Worm (Caenorhabditis elegans): Measurements from ENCODE around the gene F56D6.6.
A peak's percentile ranks its signal among the peaks of the same experiment; 100 is the strongest.

Gene F56D6.6

DNA sequence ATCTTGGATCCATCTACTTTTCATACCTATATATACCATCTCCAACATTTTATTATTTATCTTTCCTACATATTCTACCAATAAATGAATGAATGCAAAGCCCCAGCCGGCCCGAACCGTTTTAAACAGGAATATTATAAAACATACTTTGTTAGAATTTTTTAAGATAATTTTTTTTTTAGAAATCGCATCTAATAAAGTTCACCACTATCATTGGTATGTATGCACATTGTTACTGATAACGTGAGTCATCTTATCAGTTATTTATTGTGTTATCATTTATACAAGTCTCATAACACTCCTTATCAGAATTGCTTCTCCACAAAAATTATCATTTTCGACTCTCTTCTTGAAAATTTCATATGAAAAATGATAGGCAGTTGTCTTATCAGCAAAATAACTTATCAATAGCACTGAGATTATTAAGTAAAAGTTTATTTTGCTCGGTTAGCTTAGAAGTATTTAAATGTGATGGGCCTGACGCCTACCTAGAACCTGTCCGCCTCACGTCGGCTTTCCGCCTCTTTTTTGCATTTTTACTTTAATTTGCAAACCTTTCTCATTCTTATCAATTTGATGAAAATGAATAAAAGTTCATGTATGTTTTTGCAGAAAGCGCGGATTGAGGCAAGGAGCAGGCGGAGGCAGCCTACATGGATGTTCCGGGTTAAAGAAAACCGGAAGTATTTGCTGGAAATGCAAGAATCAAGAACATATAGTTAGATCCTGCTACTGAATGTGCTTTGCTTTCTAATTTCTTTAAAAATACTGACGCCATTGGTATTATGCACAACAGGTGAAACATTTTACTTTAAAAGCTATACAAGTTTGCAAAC, 3.1 kb upstream of the F56D6.6 start, which contains the start of gene srz-62:
Gene srz-62 (plus strand): TSS at position 786 of the 836 bp plus-strand sequence.
- TF ChIP-seq Y56A3A.18 (GFP tag; IDR thresholded peaks at IDR 0.05): peak; percentile 44; the same call in 1 of the 2 replicates
- TF ChIP-seq ceh-100 (GFP tag; IDR thresholded peaks at IDR 0.05): no peak
- TF ChIP-seq nhr-80 (tag; optimal IDR thresholded peaks at IDR 0.05): peak; percentile 95
- TF ChIP-seq ets-4 (GFP tag; optimal IDR thresholded peaks at IDR 0.05): peak; percentile 89
- peak in 1 of 2 experiments; percentile 48 for TF ChIP-seq let-607 (tag; optimal IDR thresholded peaks at IDR 0.05)
- peak; percentile 17 for TF ChIP-seq tbp1 (GFP tag; optimal IDR thresholded peaks at IDR 0.05)
- peak; percentile 82 for TF ChIP-seq ztf-22 (GFP tag; optimal IDR thresholded peaks at IDR 0.05)
- TF ChIP-seq unc-62 (GFP tag; optimal IDR thresholded peaks at IDR 0.05): peak; percentile 88
- TF ChIP-seq madf-8 (GFP tag; conservative IDR thresholded peaks at IDR 0.05): no peak
- peak; percentile 82 for TF ChIP-seq atf-7 (tag; optimal IDR thresholded peaks at IDR 0.05)
- peak; percentile 50 for TF ChIP-seq tlf-1 (GFP tag; optimal IDR thresholded peaks at IDR 0.05)

ce11 chrIV:3904620-3905019, 1.6 kb downstream of the F56D6.6 start, which contains the start of gene F56D6.21:
Gene F56D6.21 (plus strand): TSS chrIV:3904920.
- TF ChIP-seq F49E8.2 (tag; optimal IDR thresholded peaks at IDR 0.05; ENCODE audit: insufficient read depth) (no peak), let-607 (tag; optimal IDR thresholded peaks at IDR 0.05) (no peak), Y53G8AR.9 (GFP tag; conservative IDR thresholded peaks at IDR 0.05) (no peak), athp-1 (tag; optimal IDR thresholded peaks at IDR 0.05) (no peak), ama-1 (optimal IDR thresholded peaks at IDR 0.05) (no peak), ama-1 (GFP tag; optimal IDR thresholded peaks at IDR 0.05) (no peak), cebp-2 (GFP tag; IDR thresholded peaks at IDR 0.05) (no peak)

- TF ChIP-seq nfya-2 (GFP tag; IDR thresholded peaks at IDR 0.05) (no peak), athp-1 (tag; optimal IDR thresholded peaks at IDR 0.05) (no peak), attf-3 (GFP tag; conservative IDR thresholded peaks at IDR 0.05) (no peak), atf-7 (tag; optimal IDR thresholded peaks at IDR 0.05) (no peak), T26A5.8 (tag; optimal IDR thresholded peaks at IDR 0.05) (no peak), lin-40 (tag; optimal IDR thresholded peaks at IDR 0.05) (no peak), Y79H2A.3 (GFP tag; conservative IDR thresholded peaks at IDR 0.05) (no peak), madf-10 (tag; optimal IDR thresholded peaks at IDR 0.05) (no peak), ceh-40 (GFP tag; IDR thresholded peaks at IDR 0.05) (no peak), K12H6.12 (tag; optimal IDR thresholded peaks at IDR 0.05) (no peak), egl-18 (GFP tag; IDR thresholded peaks at IDR 0.05) (no peak), tbp1 (GFP tag; optimal IDR thresholded peaks at IDR 0.05) (no peak), hlh-12 (tag; optimal IDR thresholded peaks at IDR 0.05) (no peak)
Measured at ce11 chrIV:3906393-3906792, 3.3 kb downstream of the F56D6.6 start, which contains the start of gene F56D6.11. Gene F56D6.11 (minus strand): TSS chrIV:3906493.

DNA sequence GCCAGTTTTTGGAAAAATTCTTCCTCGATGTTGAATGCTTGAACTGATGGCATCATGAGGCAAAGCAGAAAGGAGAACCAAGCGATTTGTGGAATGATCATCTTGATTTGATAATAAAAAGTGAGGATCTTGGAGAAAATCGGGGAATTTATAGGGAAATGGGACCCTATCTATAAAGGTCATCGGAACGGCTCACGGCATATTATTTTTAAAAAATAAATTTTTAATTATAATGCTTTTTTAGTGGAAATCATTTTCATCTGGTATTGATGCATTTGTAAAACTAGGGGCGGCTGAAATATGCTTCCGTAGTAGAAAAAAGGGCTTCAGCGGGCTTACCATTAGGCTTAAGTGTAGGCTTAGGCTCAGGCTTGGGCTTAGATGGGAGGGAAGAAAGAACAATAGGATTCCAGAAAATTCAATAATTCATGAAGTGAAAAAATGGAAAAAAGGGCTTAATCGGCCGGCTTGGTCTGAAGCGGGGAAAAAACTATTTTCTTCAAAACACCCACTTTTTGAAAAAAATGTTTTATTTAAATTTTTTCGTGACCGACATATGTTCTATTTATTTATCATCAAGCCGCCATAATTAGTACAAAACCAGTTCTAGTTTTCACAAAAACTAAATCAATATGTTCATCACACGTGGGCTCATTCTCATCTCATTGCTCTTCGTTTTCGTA, 4.6 kb downstream of the F56D6.6 start, which contains the start of the genes F56D6.22 and F56D6.12:
Gene F56D6.22 (minus strand): TSS at position 101 of the 683 bp plus-strand sequence.
Gene F56D6.12 (plus strand): TSS at position 633 of the 683 bp plus-strand sequence.
- no peak for TF ChIP-seq ceh-100 (GFP tag; IDR thresholded peaks at IDR 0.05)
- TF ChIP-seq sdz-38 (tag; optimal IDR thresholded peaks at IDR 0.05): no peak
- no peak for TF ChIP-seq madf-8 (GFP tag; conservative IDR thresholded peaks at IDR 0.05)
- TF ChIP-seq B0261.1 (tag; optimal IDR thresholded peaks at IDR 0.05): no peak
- TF ChIP-seq hmg-20 (GFP tag; IDR thresholded peaks at IDR 0.05): no peak
- no peak for TF ChIP-seq unc-130 (GFP tag; optimal IDR thresholded peaks at IDR 0.05)
- no peak for TF ChIP-seq F57A8.1 (GFP tag; optimal IDR thresholded peaks at IDR 0.05)
- no peak for TF ChIP-seq Y53F4B.3 (GFP tag; IDR thresholded peaks at IDR 0.05)
- TF ChIP-seq D2030.7 (GFP tag; IDR thresholded peaks at IDR 0.05): no peak
- TF ChIP-seq aptf-2 (GFP tag; conservative IDR thresholded peaks at IDR 0.05): no peak
- no peak for TF ChIP-seq rcor-1 (GFP tag; IDR thresholded peaks at IDR 0.05)
- no peak for TF ChIP-seq T26A5.8 (tag; optimal IDR thresholded peaks at IDR 0.05)
- TF ChIP-seq F49E8.2 (tag; optimal IDR thresholded peaks at IDR 0.05; ENCODE audit: insufficient read depth): no peak
- no peak for TF ChIP-seq aptf-3 (GFP tag; IDR thresholded peaks at IDR 0.05)

Measured in whole organism, young adult.